Fruit fly (Drosophila melanogaster) whole organism, embryonic: ENCODE measurements around the gene sif.

Experiments used
- Atf3 ChIP-seq: fragments of 200-800 bp; sonication (Bioruptor generic); optimal IDR thresholded peaks from 3 replicates; lab custom pipeline; 2016; ENCODE audit warnings: missing biosample characterization, missing genetic modification characterization
- Bgb ChIP-seq: fragments of 200-800 bp; sonication (Bioruptor generic); IDR thresholded peaks from 2 replicates; pipeline ENCODE4 v1.3.6; 2022; ENCODE audit warnings: missing biosample characterization, missing genetic modification characterization; ENCODE audit not compliant: partially characterized antibody
- CG10267 ChIP-seq: fragments of 200-800 bp; sonication (Bioruptor generic); optimal IDR thresholded peaks from 2 replicates; lab custom pipeline; 2018; ENCODE audit warnings: missing biosample characterization, mild to moderate bottlenecking, missing genetic modification characterization, moderate library complexity
- CG11085 ChIP-seq: fragments of 200-800 bp; sonication (Bioruptor generic); IDR thresholded peaks from 2 replicates; pipeline ENCODE4 v1.3.6; 2022; ENCODE audit warnings: missing biosample characterization, missing genetic modification characterization
- CG11723 ChIP-seq: fragments of 200-800 bp; sonication (Bioruptor generic); optimal IDR thresholded peaks from 2 replicates; lab custom pipeline; 2017; ENCODE audit warnings: missing biosample characterization, mild to moderate bottlenecking, missing genetic modification characterization
- CG12155 ChIP-seq: fragments of 200-800 bp; sonication (Bioruptor generic); optimal IDR thresholded peaks from 3 replicates; lab custom pipeline; 2016; ENCODE audit warnings: missing biosample characterization, missing genetic modification characterization
- CG1233 ChIP-seq: fragments of 200-800 bp; sonication (Bioruptor generic); optimal IDR thresholded peaks from 4 replicates; lab custom pipeline; 2018; ENCODE audit warnings: missing biosample characterization, mild to moderate bottlenecking, missing genetic modification characterization
- CG13287 ChIP-seq: fragments of 200-800 bp; sonication (Bioruptor generic); IDR thresholded peaks from 2 replicates; pipeline ENCODE4 v1.3.6; 2022; ENCODE audit warnings: missing biosample characterization, missing genetic modification characterization; ENCODE audit not compliant: partially characterized antibody
- CG13424 ChIP-seq: fragments of 200-800 bp; sonication (Bioruptor generic); optimal IDR thresholded peaks from 2 replicates; lab custom pipeline; 2019; ENCODE audit warnings: missing biosample characterization, mild to moderate bottlenecking, missing genetic modification characterization, moderate library complexity
- CG13775 ChIP-seq: fragments of 200-800 bp; sonication (Bioruptor generic); optimal IDR thresholded peaks from 3 replicates; lab custom pipeline; 2017; ENCODE audit warnings: missing biosample characterization, mild to moderate bottlenecking, missing genetic modification characterization
- CG14860 ChIP-seq: fragments of 200-800 bp; sonication (Bioruptor generic); IDR thresholded peaks from 3 replicates; pipeline ENCODE4 v1.3.6; 2022; ENCODE audit warnings: missing biosample characterization, missing genetic modification characterization; ENCODE audit not compliant: partially characterized antibody
- CG17385 ChIP-seq: fragments of 200-800 bp; sonication (Bioruptor generic); optimal IDR thresholded peaks from 3 replicates; lab custom pipeline; 2018; ENCODE audit warnings: missing biosample characterization, mild to moderate bottlenecking, missing genetic modification characterization
- CG2116 ChIP-seq: fragments of 200-800 bp; sonication (Bioruptor generic); optimal IDR thresholded peaks from 3 replicates; lab custom pipeline; 2018; ENCODE audit warnings: missing biosample characterization, mild to moderate bottlenecking, missing genetic modification characterization
- CG31365 ChIP-seq: fragments of 200-800 bp; sonication (Bioruptor generic); optimal IDR thresholded peaks from 2 replicates; lab custom pipeline; 2018; ENCODE audit warnings: missing biosample characterization, mild to moderate bottlenecking, missing genetic modification characterization
- CG31388 ChIP-seq: fragments of 200-800 bp; sonication (Bioruptor generic); optimal IDR thresholded peaks from 2 replicates; lab custom pipeline; 2016; ENCODE audit warnings: missing biosample characterization, missing genetic modification characterization
- CG31441 ChIP-seq: fragments of 200-800 bp; sonication (Bioruptor generic); IDR thresholded peaks from 2 replicates; pipeline ENCODE4 v1.3.6; 2022; ENCODE audit warnings: missing biosample characterization, missing genetic modification characterization
- CG32767 ChIP-seq: fragments of 200-800 bp; sonication (Bioruptor generic); IDR thresholded peaks from 2 replicates; pipeline ENCODE4 v1.3.6; 2022; ENCODE audit warnings: missing biosample characterization, missing genetic modification characterization
- CG3726 ChIP-seq: fragments of 200-800 bp; sonication (Bioruptor generic); IDR thresholded peaks from 3 replicates; pipeline ENCODE4, ENCODE4 v1.3.6; 2022; ENCODE audit warnings: missing biosample characterization, missing genetic modification characterization
- CG3847 ChIP-seq: fragments of 200-800 bp; sonication (Bioruptor generic); IDR thresholded peaks from 2 replicates; pipeline ENCODE4 v1.3.6; 2022; ENCODE audit warnings: missing biosample characterization, missing genetic modification characterization
- CG4707 ChIP-seq: fragments of 200-800 bp; sonication (Bioruptor generic); optimal IDR thresholded peaks from 2 replicates; lab custom pipeline; 2018; ENCODE audit warnings: missing biosample characterization, mild to moderate bottlenecking, missing genetic modification characterization, moderate library complexity
- CG9727 ChIP-seq: fragments of 200-800 bp; sonication (Bioruptor generic); optimal IDR thresholded peaks from 3 replicates; lab custom pipeline; 2017; ENCODE audit warnings: missing biosample characterization, mild to moderate bottlenecking, missing genetic modification characterization
- CoRest ChIP-seq: fragments of 200-800 bp; sonication (Bioruptor generic); optimal IDR thresholded peaks from 3 replicates; lab custom pipeline; 2018; ENCODE audit warnings: missing biosample characterization, mild to moderate bottlenecking, missing genetic modification characterization, moderate library complexity
- D19B ChIP-seq: fragments of 200-800 bp; sonication (Bioruptor generic); optimal IDR thresholded peaks from 2 replicates; lab custom pipeline; 2017; ENCODE audit warnings: missing biosample characterization, mild to moderate bottlenecking, missing genetic modification characterization
- Dfd ChIP-seq, 2 experiments: fragments of >200 bp; optimal IDR thresholded peaks; 2 replicates each; lab custom pipeline; 2017; ENCODE audit warnings: missing biosample characterization in 2 of 2, missing genetic modification characterization in 2 of 2
- Gug ChIP-seq: fragments of 200-800 bp; sonication (Bioruptor generic); IDR thresholded peaks from 4 replicates; pipeline ENCODE4 v1.3.6; 2022; ENCODE audit warnings: missing biosample characterization, missing genetic modification characterization
- Hmr ChIP-seq: fragments of 200-800 bp; sonication (Bioruptor generic); optimal IDR thresholded peaks from 3 replicates; lab custom pipeline; 2017; ENCODE audit warnings: mild to moderate bottlenecking, missing biosample characterization, missing genetic modification reagents, missing genetic modification characterization
- Lim3 ChIP-seq: fragments of 200-800 bp; sonication (Bioruptor generic); IDR thresholded peaks from 2 replicates; pipeline ENCODE4 v1.3.6; 2022; ENCODE audit warnings: missing biosample characterization, missing genetic modification characterization
- Neu2 ChIP-seq: fragments of 200-800 bp; sonication (Bioruptor generic); optimal IDR thresholded peaks from 3 replicates; lab custom pipeline; 2016; ENCODE audit warnings: missing biosample characterization, missing genetic modification characterization, borderline replicate concordance
- NfI ChIP-seq: fragments of 200-800 bp; sonication (Bioruptor generic); optimal IDR thresholded peaks from 3 replicates; lab custom pipeline; 2018; ENCODE audit warnings: missing biosample characterization, mild to moderate bottlenecking, missing genetic modification characterization, moderate library complexity
- Sox102F ChIP-seq: fragments of 200-800 bp; sonication (Bioruptor generic); optimal IDR thresholded peaks from 2 replicates; lab custom pipeline; 2018; ENCODE audit warnings: missing biosample characterization, mild to moderate bottlenecking, missing genetic modification characterization, moderate library complexity
- TFAM ChIP-seq: fragments of 200-800 bp; sonication (Bioruptor generic); optimal IDR thresholded peaks from 2 replicates; lab custom pipeline; 2017; ENCODE audit warnings: missing biosample characterization, missing genetic modification characterization, inconsistent platforms
- ap ChIP-seq: fragments of 200-800 bp; sonication (Bioruptor generic); IDR thresholded peaks from 2 replicates; pipeline ENCODE4 v1.3.6; 2022; ENCODE audit warnings: missing biosample characterization, missing genetic modification characterization
- ara ChIP-seq: fragments of 200-800 bp; sonication (Bioruptor generic); IDR thresholded peaks from 2 replicates; pipeline ENCODE4 v1.3.6; 2022; ENCODE audit warnings: missing biosample characterization, missing genetic modification characterization
- ato ChIP-seq: fragments of 200-800 bp; sonication (Bioruptor generic); IDR thresholded peaks from 2 replicates; pipeline ENCODE4 v1.3.6; 2022; ENCODE audit warnings: missing biosample characterization, missing genetic modification characterization; ENCODE audit not compliant: partially characterized antibody
- caup ChIP-seq: fragments of 200-800 bp; sonication (Bioruptor generic); optimal IDR thresholded peaks from 3 replicates; lab custom pipeline; 2017; ENCODE audit warnings: missing biosample characterization, mild to moderate bottlenecking, missing genetic modification characterization, moderate library complexity; ENCODE audit not compliant: severe bottlenecking
- chinmo ChIP-seq: fragments of 200-800 bp; sonication (Bioruptor generic); IDR thresholded peaks from 4 replicates; pipeline ENCODE4 v1.3.6; 2022; ENCODE audit warnings: missing biosample characterization, missing genetic modification characterization; ENCODE audit not compliant: partially characterized antibody
- ci ChIP-seq: fragments of 200-800 bp; sonication (Bioruptor generic); IDR thresholded peaks from 3 replicates; pipeline ENCODE4 v1.3.6; 2022; ENCODE audit warnings: missing biosample characterization, missing genetic modification characterization
- dpn ChIP-seq, 2 experiments: fragments of 200-800 bp; sonication (Bioruptor generic); optimal IDR thresholded peaks; 3 replicates each; lab custom pipeline; 2016; ENCODE audit warnings: missing biosample characterization in 2 of 2, missing genetic modification characterization in 2 of 2
- gem ChIP-seq: fragments of 200-800 bp; sonication (Bioruptor generic); optimal IDR thresholded peaks from 2 replicates; lab custom pipeline; 2019; ENCODE audit warnings: missing biosample characterization, mild to moderate bottlenecking, missing genetic modification characterization, moderate library complexity
- oc ChIP-seq: fragments of 200-800 bp; sonication (Bioruptor generic); optimal IDR thresholded peaks from 2 replicates; lab custom pipeline; 2018; ENCODE audit warnings: missing biosample characterization, mild to moderate bottlenecking, missing genetic modification characterization, moderate library complexity
- pan ChIP-seq, 4 experiments: fragments of >200 bp in 3 of 4; fragments of 200-800 bp in 1 of 4; sonication (Bioruptor generic) in 1 of 4; optimal IDR thresholded peaks in 3 of 4; IDR thresholded peaks in 1 of 4; 2 replicates each; pipeline versions ENCODE4 v1.3.6 to Lab custom; 2017 to 2022; ENCODE audit warnings: missing biosample characterization in 2 of 4, missing genetic modification characterization in 2 of 4, mixed read lengths in 1 of 4
- pfk ChIP-seq: fragments of 200-800 bp; sonication (Bioruptor generic); optimal IDR thresholded peaks from 2 replicates; lab custom pipeline; 2018; ENCODE audit warnings: missing biosample characterization, mild to moderate bottlenecking, missing genetic modification characterization, moderate library complexity
- pzg ChIP-seq: fragments of 200-800 bp; sonication (Bioruptor generic); optimal IDR thresholded peaks from 3 replicates; lab custom pipeline; 2018; ENCODE audit warnings: missing biosample characterization, mild to moderate bottlenecking, missing genetic modification characterization, moderate library complexity
- ro ChIP-seq: fragments of 200-800 bp; sonication (Bioruptor generic); IDR thresholded peaks from 2 replicates; pipeline ENCODE4 v1.3.6; 2022; ENCODE audit warnings: missing biosample characterization, missing genetic modification characterization
- slp2 ChIP-seq: fragments of 200-800 bp; sonication (Bioruptor generic); optimal IDR thresholded peaks from 2 replicates; lab custom pipeline; 2016; ENCODE audit warnings: missing biosample characterization, missing genetic modification characterization
- tna ChIP-seq: fragments of 200-800 bp; sonication (Bioruptor generic); IDR thresholded peaks from 2 replicates; pipeline ENCODE4 v1.3.6; 2022; ENCODE audit warnings: missing biosample characterization, missing genetic modification characterization; ENCODE audit not compliant: partially characterized antibody
- z ChIP-seq: fragments of 200-800 bp; sonication (Bioruptor generic); IDR thresholded peaks from 3 replicates; pipeline ENCODE4 v1.3.6; 2022; ENCODE audit warnings: missing biosample characterization, missing genetic modification characterization
- zfh2 ChIP-seq: fragments of 200-800 bp; sonication (Bioruptor generic); optimal IDR thresholded peaks from 2 replicates; lab custom pipeline; 2016; ENCODE audit warnings: missing biosample characterization, missing genetic modification characterization

Gene sif

dm6 chr3L:5749616-5750336, 92.1 kb downstream of the sif start (continued):
- TF ChIP-seq CG1233 = no peak
- peak; percentile 20; the same call in 1 of the 2 replicates for TF ChIP-seq Bgb
- peak; percentile 12 for TF ChIP-seq gem (tag; lab: Kevin White, UChicago)
- TF ChIP-seq CG17385 (GFP tag; lab: Kevin White, UChicago) = no peak
- TF ChIP-seq chinmo (GFP tag; lab: Robert Waterston, UW) = peak; percentile 66; the same call in 1 of the 4 replicates
- peak in 1 of 2 experiments; percentile 26 for TF ChIP-seq dpn (GFP tag; optimal IDR thresholded peaks at IDR 0.05; lab: Kevin White, UChicago)
- TF ChIP-seq CG12155 (GFP tag; lab: Kevin White, UChicago) = peak; percentile 41
- TF ChIP-seq z (GFP tag; lab: Robert Waterston, UW) = no peak
- no peak for TF ChIP-seq ap (GFP tag; lab: Robert Waterston, UW)
- TF ChIP-seq ro (GFP tag; lab: Robert Waterston, UW) = no peak
- TF ChIP-seq CG9727 (GFP tag; lab: Kevin White, UChicago) = no peak
- peak; percentile 35 for TF ChIP-seq CG10267
- no peak for TF ChIP-seq pfk (GFP tag; lab: Kevin White, UChicago)
- no peak for TF ChIP-seq Sox102F (GFP tag; lab: Kevin White, UChicago)
- no peak for TF ChIP-seq zfh2 (GFP tag; lab: Kevin White, UChicago)
- peak; percentile 58 for TF ChIP-seq pzg (GFP tag; lab: Kevin White, UChicago)
- no peak for TF ChIP-seq CG13424 (tag; lab: Kevin White, UChicago)
- TF ChIP-seq ci (GFP tag; lab: Robert Waterston, UW) = 0 out of 3 replicates have a peak, but pooled peaks have one; percentile 27
- no peak for TF ChIP-seq Atf3
- no peak for TF ChIP-seq CG31388 (GFP tag; lab: Kevin White, UChicago)
- TF ChIP-seq oc (tag; lab: Kevin White, UChicago) = no peak
- no peak for TF ChIP-seq Neu2 (GFP tag; lab: Kevin White, UChicago)
- TF ChIP-seq ato (GFP tag; lab: Robert Waterston, UW) = 0 out of 2 replicates have a peak, but pooled peaks have one; percentile 23
- no peak for TF ChIP-seq CG13775 (GFP tag; lab: Kevin White, UChicago)
- peak; percentile 14 for TF ChIP-seq NfI (GFP tag; lab: Kevin White, UChicago)
- no peak for TF ChIP-seq slp2 (GFP tag; lab: Kevin White, UChicago)
- TF ChIP-seq D19B = no peak
- TF ChIP-seq CG11085 (GFP tag; lab: Robert Waterston, UW) = no peak
- TF ChIP-seq pan (optimal IDR thresholded peaks at IDR 0.05; lab: Kevin White, UChicago) = no peak
- TF ChIP-seq pan (GFP tag; optimal IDR thresholded peaks at IDR 0.05 in 1 of 2, IDR thresholded peaks at IDR 0.05 in 1 of 2) = no peak
- TF ChIP-seq CG32767 (GFP tag; lab: Robert Waterston, UW) = no peak
- no peak for TF ChIP-seq TFAM (GFP tag; lab: Kevin White, UChicago)
- peak; percentile 65 for TF ChIP-seq CG3847 (GFP tag; lab: Robert Waterston, UW)
- TF ChIP-seq CG31365 = no peak
- no peak for TF ChIP-seq tna (GFP tag; lab: Robert Waterston, UW)
- TF ChIP-seq Gug (GFP tag; lab: Robert Waterston, UW) = no peak
- no peak for TF ChIP-seq ara
- TF ChIP-seq caup (GFP tag; lab: Kevin White, UChicago) = no peak
- TF ChIP-seq CG13287 (GFP tag; lab: Robert Waterston, UW) = peak; percentile 46; the same call in 1 of the 2 replicates
- TF ChIP-seq Dfd (GFP tag; optimal IDR thresholded peaks at IDR 0.05; lab: Kevin White, UChicago) = no peak
- TF ChIP-seq Lim3 (GFP tag; lab: Robert Waterston, UW) = no peak
- no peak for TF ChIP-seq CG14860 (GFP tag; lab: Robert Waterston, UW)
- peak; percentile 31 for TF ChIP-seq Hmr (GFP tag; lab: Kevin White, UChicago)
- no peak for TF ChIP-seq CG4707
- peak; percentile 62 for TF ChIP-seq CoRest (tag; lab: Kevin White, UChicago)
- TF ChIP-seq CG2116 (GFP tag; lab: Kevin White, UChicago) = peak; percentile 60
- 0 out of 2 replicates have a peak, but pooled peaks have one; percentile 26 for TF ChIP-seq CG31441 (GFP tag; lab: Robert Waterston, UW)
- no peak for TF ChIP-seq CG3726 (GFP tag; lab: Robert Waterston, UW)
- no peak for TF ChIP-seq CG11723 (GFP tag; lab: Kevin White, UChicago)
